Fruit fly (Drosophila melanogaster) whole organism, adult: ENCODE measurements around the gene CG17906.

Experiments
- CG11617 ChIP-seq: fragments of 200-800 bp; sonication (Bioruptor generic); optimal IDR thresholded peaks from 2 replicates; lab custom pipeline; 2017; ENCODE audit warnings: mild to moderate bottlenecking, missing biosample characterization, missing genetic modification reagents, missing genetic modification characterization
- CG12768 ChIP-seq: fragments of 200-800 bp; sonication (Bioruptor generic); optimal IDR thresholded peaks from 2 replicates; lab custom pipeline; 2017; ENCODE audit warnings: missing biosample characterization, missing genetic modification characterization, mild to moderate bottlenecking, moderate library complexity, missing genetic modification reagents
- CG14711 ChIP-seq: fragments of 200-800 bp; sonication (Bioruptor generic); optimal IDR thresholded peaks from 2 replicates; lab custom pipeline; 2018; ENCODE audit warnings: missing biosample characterization, mild to moderate bottlenecking, missing genetic modification characterization, moderate library complexity
- CG1620 ChIP-seq: fragments of 200-800 bp; sonication (Bioruptor generic); optimal IDR thresholded peaks from 2 replicates; lab custom pipeline; 2016; ENCODE audit warnings: missing biosample characterization, missing genetic modification characterization
- CG33017 ChIP-seq: fragments of 200-800 bp; sonication (Bioruptor generic); optimal IDR thresholded peaks from 2 replicates; lab custom pipeline; 2018; ENCODE audit warnings: missing biosample characterization, mild to moderate bottlenecking, missing genetic modification characterization, moderate library complexity
- CG5204 ChIP-seq: fragments of 200-800 bp; sonication (Bioruptor generic); optimal IDR thresholded peaks from 2 replicates; lab custom pipeline; 2016; ENCODE audit warnings: missing biosample characterization, missing genetic modification characterization
- CG7045 ChIP-seq: fragments of 200-800 bp; sonication (Bioruptor generic); optimal IDR thresholded peaks from 2 replicates; lab custom pipeline; 2017; ENCODE audit warnings: missing biosample characterization, mild to moderate bottlenecking, missing genetic modification characterization
- CG7101 ChIP-seq: fragments of 200-800 bp; sonication (Bioruptor generic); optimal IDR thresholded peaks from 2 replicates; lab custom pipeline; 2018; ENCODE audit warnings: missing biosample characterization, mild to moderate bottlenecking, missing genetic modification characterization, moderate library complexity
- Clk ChIP-seq: fragments of 200-800 bp; sonication (Bioruptor generic); optimal IDR thresholded peaks from 2 replicates; lab custom pipeline; 2017; ENCODE audit warnings: missing biosample characterization, missing genetic modification characterization
- Crg-1 ChIP-seq: fragments of 200-800 bp; sonication (Bioruptor generic); optimal IDR thresholded peaks from 2 replicates; lab custom pipeline; 2016; ENCODE audit warnings: missing biosample characterization, missing genetic modification characterization
- Hr96 ChIP-seq: fragments of 200-800 bp; sonication (Bioruptor generic); optimal IDR thresholded peaks from 2 replicates; lab custom pipeline; 2016; ENCODE audit warnings: missing biosample characterization, missing genetic modification characterization
- Mnt ChIP-seq: fragments of 200-800 bp; sonication (Bioruptor generic); optimal IDR thresholded peaks from 2 replicates; lab custom pipeline; 2016; ENCODE audit warnings: missing biosample characterization, mild to moderate bottlenecking, missing genetic modification characterization
- bab1 ChIP-seq: fragments of 200-800 bp; sonication (Bioruptor generic); optimal IDR thresholded peaks from 3 replicates; lab custom pipeline; 2019; ENCODE audit warnings: missing biosample characterization, mild to moderate bottlenecking, missing genetic modification characterization, moderate library complexity
- cic ChIP-seq: fragments of 200-800 bp; sonication (Bioruptor generic); optimal IDR thresholded peaks from 2 replicates; lab custom pipeline; 2017; ENCODE audit warnings: missing biosample characterization, mild to moderate bottlenecking, missing genetic modification characterization, moderate library complexity
- cnc ChIP-seq, 2 experiments: fragments of >200 bp; optimal IDR thresholded peaks; 2 replicates each; lab custom pipeline; 2017
- kay ChIP-seq: fragments of 200-800 bp; sonication (Bioruptor generic); peaks from one replicate; lab custom pipeline; 2016; ENCODE audit warnings: missing biosample characterization, missing genetic modification characterization, borderline replicate concordance
- ovo ChIP-seq: fragments of 200-800 bp; sonication (Bioruptor generic); optimal IDR thresholded peaks from 2 replicates; lab custom pipeline; 2016; ENCODE audit warnings: missing biosample characterization, missing genetic modification characterization
- pad ChIP-seq: fragments of 200-800 bp; sonication (Bioruptor generic); optimal IDR thresholded peaks from 3 replicates; lab custom pipeline; 2017; ENCODE audit warnings: missing biosample characterization, missing genetic modification characterization, mild to moderate bottlenecking, moderate library complexity, missing genetic modification reagents
- tj ChIP-seq: fragments of 200-800 bp; sonication (Bioruptor generic); optimal IDR thresholded peaks from 3 replicates; lab custom pipeline; 2017; ENCODE audit warnings: missing biosample characterization, mild to moderate bottlenecking, missing genetic modification characterization, moderate library complexity
- toe ChIP-seq: fragments of 200-800 bp; sonication (Bioruptor generic); optimal IDR thresholded peaks from 2 replicates; lab custom pipeline; 2016; ENCODE audit warnings: missing biosample characterization, missing genetic modification characterization

The CG17906 gene

DNA sequence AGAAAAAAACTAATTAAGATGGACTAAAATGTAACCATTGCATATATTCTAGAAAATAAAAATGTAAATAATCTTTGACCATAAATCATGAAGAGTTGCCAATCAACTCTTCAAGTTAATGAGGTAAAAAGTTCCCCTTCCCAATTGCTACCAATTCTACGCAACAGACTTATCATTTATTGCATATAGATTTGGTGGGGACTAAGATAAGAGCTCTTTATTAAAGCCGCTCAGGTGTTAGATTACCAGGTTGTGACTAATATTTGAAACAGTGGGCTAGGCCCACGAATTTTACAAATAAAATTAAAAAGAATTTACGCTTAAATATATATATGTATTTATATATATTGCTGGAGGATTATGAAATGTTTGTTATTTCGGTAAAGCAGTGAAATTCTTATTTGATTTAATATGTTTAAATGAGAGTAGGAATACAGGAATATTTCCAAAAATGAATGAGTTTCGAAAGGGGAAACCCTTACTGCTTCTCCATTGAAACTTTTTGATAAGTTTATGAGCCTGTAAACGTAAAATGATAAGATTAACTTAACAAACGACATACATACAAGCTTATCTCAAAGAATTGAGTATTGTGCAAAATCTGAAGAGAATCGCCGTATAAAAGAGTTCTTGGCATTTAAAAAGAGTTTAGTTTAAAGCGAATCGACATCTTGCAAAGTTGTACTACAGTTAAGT is 17.5 kb downstream of the CG17906 start, which contains the start of gene CG13102:
TSS of gene CG13102 (plus strand) at position 646 of the 696 bp plus-strand sequence.
- peak; percentile 82 for TF ChIP-seq cic (GFP tag; lab: Kevin White, UChicago)
- TF ChIP-seq Crg-1: no peak
- no peak for TF ChIP-seq bab1 (GFP tag; lab: Kevin White, UChicago)
- peak; percentile 39 for TF ChIP-seq kay
- peak; percentile 31 for TF ChIP-seq CG33017 (tag; lab: Kevin White, UChicago)
- no peak for TF ChIP-seq ovo (GFP tag; lab: Kevin White, UChicago)

DNA sequence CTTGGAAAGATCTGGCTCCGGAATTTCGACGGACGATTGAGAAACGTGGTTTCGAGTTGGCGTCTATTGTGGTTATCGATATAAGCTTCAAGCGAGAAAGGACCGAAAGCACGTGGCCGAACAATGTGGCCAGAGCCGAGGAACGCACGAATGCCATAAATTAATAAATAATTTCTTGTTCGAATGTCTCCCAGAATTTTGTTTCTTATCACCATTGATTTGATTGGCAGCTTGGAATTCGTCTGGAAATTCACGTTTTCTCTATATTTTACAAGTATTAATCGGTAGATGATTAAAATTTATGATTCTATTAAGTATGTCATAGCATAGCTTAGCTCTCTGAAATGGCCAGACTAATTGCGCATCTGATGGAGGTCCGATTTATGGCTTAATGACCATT is 19.8 kb downstream of the CG17906 start, which contains the start of gene Rcd-1r:
TSS of gene Rcd-1r (minus strand) at position 101 of the 400 bp plus-strand sequence.
- TF ChIP-seq CG5204 (GFP tag; lab: Kevin White, UChicago) (no peak), CG1620 (GFP tag; lab: Kevin White, UChicago) (no peak), Clk (GFP tag; lab: Kevin White, UChicago) (no peak), ovo (GFP tag; lab: Kevin White, UChicago) (no peak), CG33017 (tag; lab: Kevin White, UChicago) (no peak), kay (no peak), tj (GFP tag; lab: Kevin White, UChicago) (no peak), CG14711 (tag; lab: Kevin White, UChicago) (no peak), Hr96 (GFP tag; lab: Kevin White, UChicago) (no peak)

- TF ChIP-seq cic (GFP tag; lab: Kevin White, UChicago): no peak
- no peak for TF ChIP-seq CG7045 (GFP tag; lab: Kevin White, UChicago)
- no peak for TF ChIP-seq pad
- TF ChIP-seq Mnt (GFP tag; lab: Kevin White, UChicago): no peak
- no peak for TF ChIP-seq CG1620 (GFP tag; lab: Kevin White, UChicago)
- TF ChIP-seq CG11617 (GFP tag; lab: Kevin White, UChicago): no peak
- no peak for TF ChIP-seq CG7101 (tag; lab: Kevin White, UChicago)
- no peak for TF ChIP-seq tj (GFP tag; lab: Kevin White, UChicago)
- no peak for TF ChIP-seq kay
Measured at dm6 chr2L:9019438-9019837, 25.2 kb downstream of the CG17906 start.

DNA sequence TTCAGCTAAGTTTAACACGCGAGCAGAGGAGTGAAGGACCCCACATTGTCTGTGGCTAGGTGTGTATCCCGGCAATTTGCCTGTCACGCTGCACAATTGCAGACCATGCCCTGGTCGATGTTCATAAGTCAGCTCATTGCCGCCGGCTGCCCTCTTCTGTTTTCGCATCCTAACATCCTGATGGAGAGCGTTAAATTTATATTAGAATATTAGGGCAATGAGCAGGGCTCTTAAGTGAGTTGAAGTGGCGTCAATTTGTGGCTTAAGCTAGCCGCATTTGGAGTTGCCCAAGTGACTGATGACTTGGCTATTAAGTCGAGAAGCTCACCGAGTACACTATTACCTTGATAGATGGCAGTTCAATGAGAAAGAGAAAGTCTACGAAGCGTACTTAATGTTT is 32.0 kb downstream of the CG17906 start:
- TF ChIP-seq cnc (optimal IDR thresholded peaks at IDR 0.05; lab: Kevin White, UChicago) (no peak), Hr96 (GFP tag; lab: Kevin White, UChicago) (no peak), CG5204 (GFP tag; lab: Kevin White, UChicago) (no peak), CG7101 (tag; lab: Kevin White, UChicago) (no peak), CG14711 (tag; lab: Kevin White, UChicago) (no peak), tj (GFP tag; lab: Kevin White, UChicago) (no peak), CG11617 (GFP tag; lab: Kevin White, UChicago) (no peak), ovo (GFP tag; lab: Kevin White, UChicago) (no peak)

- TF ChIP-seq CG12768 (GFP tag; lab: Kevin White, UChicago) (no peak), CG1620 (GFP tag; lab: Kevin White, UChicago) (no peak), cnc (optimal IDR thresholded peaks at IDR 0.05; lab: Kevin White, UChicago) (no peak), toe (GFP tag; lab: Kevin White, UChicago) (no peak), tj (GFP tag; lab: Kevin White, UChicago) (no peak), CG5204 (GFP tag; lab: Kevin White, UChicago) (no peak), CG7045 (GFP tag; lab: Kevin White, UChicago) (no peak), pad (no peak), CG7101 (tag; lab: Kevin White, UChicago) (no peak), Clk (GFP tag; lab: Kevin White, UChicago) (no peak)
Measured at dm6 chr2L:9031736-9032135, 37.5 kb downstream of the CG17906 start, which contains the start of gene CG9582. Gene CG9582 (minus strand): TSS chr2L:9031836.
